Worm (Caenorhabditis elegans) whole organism, L4 larva: ENCODE data around the gene srlf-18.
A peak's percentile ranks its signal among the peaks of the same experiment; 100 is the strongest.

Experiments used
- F26F4.8 ChIP-seq: fragments of 200-800 bp; sonication (Bioruptor generic); conservative IDR thresholded peaks from 2 replicates; pipeline ENCODE4 v1.3.6; 2022; ENCODE audit warnings: missing genetic modification characterization, missing compliant biosample characterization
- F37D6.2 ChIP-seq: sonication (generic microtip); optimal IDR thresholded peaks from 2 replicates; lab custom pipeline; 2016; ENCODE audit warnings: mild to moderate bottlenecking, missing genetic modification characterization, missing compliant biosample characterization
- F49E8.2 ChIP-seq: sonication (generic microtip); optimal IDR thresholded peaks from 2 replicates; lab custom pipeline; 2016; ENCODE audit warnings: missing compliant biosample characterization, mild to moderate bottlenecking, missing genetic modification characterization, borderline replicate concordance
- Y48G9A.11 ChIP-seq: fragments of 200-800 bp; sonication (Bioruptor generic); IDR thresholded peaks from 2 replicates; pipeline ENCODE4 v1.3.6; 2022; ENCODE audit warnings: missing genetic modification reagents, missing genetic modification characterization, missing compliant biosample characterization
- Y75B8A.6 ChIP-seq: fragments of 200-800 bp; sonication (Bioruptor generic); IDR thresholded peaks from 2 replicates; pipeline ENCODE4 v1.3.6; 2022; ENCODE audit warnings: missing genetic modification reagents, missing genetic modification characterization, missing compliant biosample characterization
- ama-1 ChIP-seq: fragments of 150-350 bp; optimal IDR thresholded peaks from 2 replicates; lab custom pipeline; 2014; ENCODE audit warnings: inconsistent platforms, mixed read lengths
- ceh-32 ChIP-seq: sonication (generic microtip); optimal IDR thresholded peaks from 2 replicates; lab custom pipeline; 2016; ENCODE audit warnings: mild to moderate bottlenecking, missing genetic modification characterization, missing compliant biosample characterization; ENCODE audit not compliant: poor library complexity
- cey-2 ChIP-seq: sonication (generic microtip); optimal IDR thresholded peaks from 3 replicates; lab custom pipeline; 2017; ENCODE audit warnings: missing genetic modification characterization, mild to moderate bottlenecking, missing compliant biosample characterization, antibody characterized with exemption, borderline replicate concordance; ENCODE audit not compliant: insufficient read depth
- daf-19 ChIP-seq: fragments of 200-800 bp; sonication (Bioruptor generic); conservative IDR thresholded peaks from 2 replicates; pipeline ENCODE4 v1.3.6; 2022; ENCODE audit warnings: missing genetic modification characterization, missing compliant biosample characterization
- dmd-6 ChIP-seq: fragments of 200-800 bp; sonication (Bioruptor generic); IDR thresholded peaks from 2 replicates; pipeline ENCODE4 v1.3.6; 2022; ENCODE audit warnings: missing genetic modification reagents, missing genetic modification characterization, missing compliant biosample characterization
- dmd-9 ChIP-seq: fragments of 200-800 bp; sonication (Bioruptor generic); IDR thresholded peaks from 2 replicates; pipeline ENCODE4 v1.3.6; 2022; ENCODE audit warnings: missing genetic modification reagents, missing genetic modification characterization, missing compliant biosample characterization
- dpl-1 ChIP-seq: fragments of 150-350 bp; optimal IDR thresholded peaks from 2 replicates; lab custom pipeline; 2014; ENCODE audit warnings: missing biosample characterization, missing genetic modification reagents, missing genetic modification characterization
- egl-27 ChIP-seq: sonication (generic microtip); optimal IDR thresholded peaks from 3 replicates; lab custom pipeline; 2017; ENCODE audit warnings: missing biosample characterization, missing genetic modification reagents, missing genetic modification characterization
- gei-8 ChIP-seq: fragments of 200-800 bp; sonication (Bioruptor generic); optimal IDR thresholded peaks from 2 replicates; lab custom pipeline; 2018; ENCODE audit warnings: mild to moderate bottlenecking, missing genetic modification characterization, missing compliant biosample characterization
- hif-1 ChIP-seq, 2 experiments: sonication (generic microtip); optimal IDR thresholded peaks; 2 replicates each; lab custom pipeline; 2016 to 2017; ENCODE audit warnings: missing compliant biosample characterization in 2 of 2, missing genetic modification characterization in 2 of 2, missing genetic modification reagents in 2 of 2, missing genotype in 2 of 2, mild to moderate bottlenecking in 1 of 2
- hlh-30 ChIP-seq: sonication (generic microtip); optimal IDR thresholded peaks from 2 replicates; lab custom pipeline; 2017; ENCODE audit warnings: antibody characterized with exemption, mild to moderate bottlenecking, missing genetic modification characterization, missing compliant biosample characterization; ENCODE audit not compliant: insufficient read depth
- hmg-1.1 ChIP-seq: fragments of 200-800 bp; sonication (Bioruptor generic); IDR thresholded peaks from 2 replicates; pipeline ENCODE4 v1.3.6; 2022; ENCODE audit warnings: missing genetic modification reagents, missing genetic modification characterization, missing compliant biosample characterization
- lim-7 ChIP-seq: fragments of 200-800 bp; sonication (Bioruptor generic); IDR thresholded peaks from 2 replicates; pipeline ENCODE4 v1.3.6; 2022; ENCODE audit warnings: missing genetic modification characterization, missing compliant biosample characterization
- lin-13 ChIP-seq: fragments of 150-350 bp; optimal IDR thresholded peaks from 2 replicates; lab custom pipeline; 2014; ENCODE audit warnings: missing biosample characterization, missing genetic modification reagents, missing genetic modification characterization
- lin-15B ChIP-seq: fragments of 150-350 bp; sonication (generic microtip); optimal IDR thresholded peaks from 3 replicates; lab custom pipeline; 2014; ENCODE audit warnings: missing biosample characterization, missing genetic modification characterization
- lin-29 ChIP-seq: fragments of 200-800 bp; sonication (Bioruptor generic); IDR thresholded peaks from 2 replicates; pipeline ENCODE4 v1.3.6; 2022; ENCODE audit warnings: missing genetic modification reagents, missing genetic modification characterization, missing compliant biosample characterization
- lin-39 ChIP-seq: fragments of 150-350 bp; optimal IDR thresholded peaks from 2 replicates; lab custom pipeline; 2014; ENCODE audit warnings: missing biosample characterization, missing genetic modification reagents, missing genetic modification characterization
- madf-9 ChIP-seq: fragments of 200-800 bp; sonication (Bioruptor generic); conservative IDR thresholded peaks from 2 replicates; pipeline ENCODE4 v1.3.6; 2022; ENCODE audit warnings: missing genetic modification reagents, missing genetic modification characterization, missing compliant biosample characterization
- mdt-29 ChIP-seq: fragments of 200-800 bp; sonication (Bioruptor generic); IDR thresholded peaks from 2 replicates; pipeline ENCODE4 v1.3.6; 2022; ENCODE audit warnings: missing genetic modification reagents, missing genetic modification characterization, missing compliant biosample characterization
- mep-1 ChIP-seq: fragments of 150-350 bp; sonication (generic microtip); optimal IDR thresholded peaks from 3 replicates; lab custom pipeline; 2014; ENCODE audit warnings: missing biosample characterization, missing genetic modification characterization
- mes-2 ChIP-seq: sonication (generic microtip); optimal IDR thresholded peaks from 2 replicates; lab custom pipeline; 2016; ENCODE audit warnings: missing genotype, mild to moderate bottlenecking, missing genetic modification characterization, missing compliant biosample characterization; ENCODE audit not compliant: poor library complexity, severe bottlenecking
- mxl-2 ChIP-seq: fragments of 200-800 bp; sonication (Bioruptor generic); conservative IDR thresholded peaks from 2 replicates; pipeline ENCODE4 v1.3.6; 2022; ENCODE audit warnings: missing genetic modification reagents, missing genetic modification characterization, missing compliant biosample characterization
- mxl-3 ChIP-seq: fragments of 200-800 bp; sonication (Bioruptor generic); optimal IDR thresholded peaks from 2 replicates; lab custom pipeline; 2018; ENCODE audit warnings: mild to moderate bottlenecking, missing genetic modification characterization, missing compliant biosample characterization
- nhr-25 ChIP-seq: sonication (generic microtip); optimal IDR thresholded peaks from 2 replicates; lab custom pipeline; 2017; ENCODE audit warnings: missing genetic modification characterization, mild to moderate bottlenecking, missing compliant biosample characterization, antibody characterized with exemption, moderate library complexity, borderline replicate concordance; ENCODE audit not compliant: insufficient read depth
- nhr-28 ChIP-seq: fragments of 150-350 bp; optimal IDR thresholded peaks from 2 replicates; lab custom pipeline; 2014; ENCODE audit warnings: missing biosample characterization, missing genetic modification characterization
- nhr-48 ChIP-seq: sonication (generic microtip); optimal IDR thresholded peaks from 2 replicates; lab custom pipeline; 2016; ENCODE audit warnings: mild to moderate bottlenecking, missing genetic modification characterization, missing compliant biosample characterization
- nhr-76 ChIP-seq: fragments of 150-350 bp; optimal IDR thresholded peaks from 2 replicates; lab custom pipeline; 2014; ENCODE audit warnings: missing biosample characterization, missing genetic modification characterization
- pha-4 ChIP-seq, 2 experiments: fragments of 150-350 bp in 1 of 2; fragments of 200-800 bp in 1 of 2; sonication (Bioruptor generic) in 1 of 2; IDR thresholded peaks in 1 of 2; optimal IDR thresholded peaks in 1 of 2; 2 replicates each; pipeline versions ENCODE4 v1.3.6 to Lab custom; 2014 to 2022; ENCODE audit warnings: missing genetic modification characterization in 2 of 2, missing genetic modification reagents in 2 of 2, missing biosample characterization in 1 of 2, missing compliant biosample characterization in 1 of 2
- skn-1 ChIP-seq: fragments of 150-350 bp; optimal IDR thresholded peaks from 2 replicates; lab custom pipeline; 2014; ENCODE audit warnings: missing biosample characterization, missing genetic modification characterization
- spr-1 ChIP-seq: sonication (generic microtip); optimal IDR thresholded peaks from 2 replicates; lab custom pipeline; 2016; ENCODE audit warnings: mild to moderate bottlenecking, missing genetic modification characterization, missing compliant biosample characterization
- tag-97 ChIP-seq: fragments of 200-800 bp; sonication (Bioruptor generic); IDR thresholded peaks from 2 replicates; pipeline ENCODE4 v1.3.6; 2022; ENCODE audit warnings: missing genetic modification characterization, missing compliant biosample characterization
- unc-130 ChIP-seq: sonication (generic microtip); optimal IDR thresholded peaks from 2 replicates; lab custom pipeline; 2016; ENCODE audit warnings: missing genetic modification reagents, missing genetic modification characterization, missing compliant biosample characterization
- vab-7 ChIP-seq: fragments of 200-800 bp; sonication (Bioruptor generic); IDR thresholded peaks from 2 replicates; pipeline ENCODE4 v1.3.6; 2022; ENCODE audit warnings: missing genetic modification reagents, missing genetic modification characterization, missing compliant biosample characterization
- zag-1 ChIP-seq: fragments of 150-350 bp; optimal IDR thresholded peaks from 2 replicates; lab custom pipeline; 2014; ENCODE audit warnings: missing biosample characterization, missing genetic modification characterization
- zfp-3 ChIP-seq: fragments of 200-800 bp; sonication (Bioruptor generic); conservative IDR thresholded peaks from 2 replicates; pipeline ENCODE4 v1.3.6; 2022; ENCODE audit warnings: missing genetic modification reagents, missing genetic modification characterization, missing compliant biosample characterization
- ztf-11 ChIP-seq: fragments of 150-350 bp; optimal IDR thresholded peaks from 2 replicates; lab custom pipeline; 2014; ENCODE audit warnings: missing biosample characterization, missing genetic modification characterization
- ztf-7 ChIP-seq: fragments of 150-350 bp; optimal IDR thresholded peaks from 2 replicates; lab custom pipeline; 2014; ENCODE audit warnings: missing biosample characterization, missing genetic modification characterization

Gene srlf-18

ce11 chrIV:11124674-11125073 lies 23.4 kb upstream of the srlf-18 start, which contains the start of gene spo-11:
TSS of gene spo-11 (minus strand) at chrIV:11124862.
- TF ChIP-seq F49E8.2 (tag; lab: Kevin White, UChicago), result peak; percentile 3
- TF ChIP-seq hif-1 (tag; optimal IDR thresholded peaks at IDR 0.05; lab: Kevin White, UChicago), result no peak

ce11 chrIV:11119972-11120562 lies 18.8 kb upstream of the srlf-18 start:
- TF ChIP-seq spr-1 (tag; lab: Kevin White, UChicago) (no peak), nhr-28 (tag; lab: Kevin White, UChicago) (peak; percentile 17)

- TF ChIP-seq gei-8 (GFP tag; lab: Kevin White, UChicago) (peak; percentile 76), Y75B8A.6 (GFP tag; lab: Robert Waterston, UW) (no peak), nhr-25 (tag; lab: Kevin White, UChicago) (peak; percentile 65), tag-97 (GFP tag; lab: Robert Waterston, UW) (no peak), ztf-11 (tag; lab: Kevin White, UChicago) (no peak), lin-29 (GFP tag; lab: Robert Waterston, UW) (peak; percentile 52; the same call in 1 of the 2 replicates), zag-1 (tag; lab: Kevin White, UChicago) (peak; percentile 68), F37D6.2 (tag; lab: Kevin White, UChicago) (peak; percentile 63), Y48G9A.11 (GFP tag; lab: Robert Waterston, UW) (no peak), nhr-48 (tag; lab: Kevin White, UChicago) (peak; percentile 62), daf-19 (GFP tag; lab: Robert Waterston, UW) (no peak), mdt-29 (GFP tag; lab: Robert Waterston, UW) (peak; percentile 60; the same call in 1 of the 2 replicates), mxl-2 (GFP tag; lab: Robert Waterston, UW) (no peak), dmd-6 (GFP tag; lab: Robert Waterston, UW) (peak; percentile 88), mes-2 (tag; lab: Kevin White, UChicago) (peak; percentile 83), lim-7 (GFP tag; lab: Robert Waterston, UW) (peak; percentile 17; the same call in 1 of the 2 replicates), mxl-3 (GFP tag; lab: Kevin White, UChicago) (peak; percentile 100), nhr-28 (tag; lab: Kevin White, UChicago) (peak; percentile 73), hif-1 (tag; optimal IDR thresholded peaks at IDR 0.05; lab: Kevin White, UChicago) (peak; percentile 18 to 69), F26F4.8 (no peak), hmg-1.1 (GFP tag; lab: Robert Waterston, UW) (peak; percentile 91), zfp-3 (GFP tag; lab: Robert Waterston, UW) (0 out of 2 replicates have a peak, but pooled peaks have one; percentile 13), mep-1 (peak; percentile 96), ama-1 (lab: Kevin White, UChicago) (peak; percentile 21), F49E8.2 (tag; lab: Kevin White, UChicago) (no peak), cey-2 (tag; lab: Kevin White, UChicago) (no peak), lin-15B (tag; lab: Kevin White, UChicago) (no peak), pha-4 (GFP tag; IDR thresholded peaks at IDR 0.05; lab: Robert Waterston, UW) (peak; percentile 89), pha-4 (tag; optimal IDR thresholded peaks at IDR 0.05; lab: Kevin White, UChicago) (peak; percentile 33), ztf-7 (tag; lab: Kevin White, UChicago) (no peak), ceh-32 (tag; lab: Kevin White, UChicago) (no peak), hlh-30 (tag; lab: Kevin White, UChicago) (peak; percentile 92), egl-27 (tag; lab: Kevin White, UChicago) (no peak), lin-39 (tag; lab: Kevin White, UChicago) (no peak), dmd-9 (GFP tag; lab: Robert Waterston, UW) (peak; percentile 55; the same call in 1 of the 2 replicates), skn-1 (tag; lab: Kevin White, UChicago) (no peak), dpl-1 (GFP tag; lab: Kevin White, UChicago) (peak; percentile 78), unc-130 (GFP tag; lab: Kevin White, UChicago) (peak; percentile 68), madf-9 (GFP tag; lab: Robert Waterston, UW) (0 out of 2 replicates have a peak, but pooled peaks have one; percentile 9), vab-7 (GFP tag; lab: Robert Waterston, UW) (peak; percentile 67), lin-13 (GFP tag; lab: Kevin White, UChicago) (peak; percentile 83), nhr-76 (tag; lab: Kevin White, UChicago) (no peak)
Observed at ce11 chrIV:11118837-11119491, 17.7 kb upstream of the srlf-18 start, which contains the start of the genes imp-2 and enpl-1. TSS of gene imp-2 (minus strand) at chrIV:11118887. TSS of gene enpl-1 (plus strand) at chrIV:11119298.
